Worm (Caenorhabditis elegans) whole organism, L1 larva: ENCODE data around the gene vps-29.

Experiments used
- C04F5.9 ChIP-seq: sonication (generic microtip); optimal IDR thresholded peaks from 2 replicates; lab custom pipeline; 2016; ENCODE audit warnings: missing genetic modification characterization, missing compliant biosample characterization
- C34B4.2 ChIP-seq: sonication (generic microtip); optimal IDR thresholded peaks from 2 replicates; lab custom pipeline; 2017; ENCODE audit warnings: mild to moderate bottlenecking, missing genetic modification characterization, missing compliant biosample characterization
- aly-2 ChIP-seq: fragments of 150-350 bp; optimal IDR thresholded peaks from 2 replicates; lab custom pipeline; 2014; ENCODE audit warnings: missing biosample characterization, missing genetic modification characterization
- blmp-1 ChIP-seq: fragments of 150-350 bp; optimal IDR thresholded peaks from 2 replicates; lab custom pipeline; 2014; ENCODE audit warnings: missing biosample characterization, missing genetic modification characterization
- elt-3 ChIP-seq, 6 experiments: fragments of 150-350 bp in 1 of 6; sonication (generic microtip); optimal IDR thresholded peaks; 2 replicates each; lab custom pipeline; 2017 to 2018; ENCODE audit warnings: missing biosample characterization in 6 of 6, missing genetic modification characterization in 6 of 6, inconsistent platforms in 1 of 6
- ets-5 ChIP-seq: fragments of 200-800 bp; sonication (Bioruptor generic); IDR thresholded peaks from 2 replicates; pipeline ENCODE4 v1.3.6; 2022; ENCODE audit warnings: missing genetic modification characterization, missing compliant biosample characterization
- fos-1 ChIP-seq: fragments of 150-350 bp; optimal IDR thresholded peaks from 2 replicates; lab custom pipeline; 2014; ENCODE audit warnings: missing biosample characterization, missing genetic modification characterization
- jun-1 ChIP-seq: fragments of 150-350 bp; optimal IDR thresholded peaks from 2 replicates; lab custom pipeline; 2014; ENCODE audit warnings: missing biosample characterization, missing genetic modification reagents, missing genetic modification characterization
- lin-13 ChIP-seq: fragments of 150-350 bp; optimal IDR thresholded peaks from 2 replicates; lab custom pipeline; 2014; ENCODE audit warnings: missing biosample characterization, missing genetic modification reagents, missing genetic modification characterization
- nhr-77 ChIP-seq: fragments of 150-350 bp; optimal IDR thresholded peaks from 2 replicates; lab custom pipeline; 2014; ENCODE audit warnings: missing biosample characterization, missing genetic modification characterization
- pax-3 ChIP-seq: fragments of 200-800 bp; sonication (Bioruptor generic); optimal IDR thresholded peaks from 2 replicates; lab custom pipeline; 2018; ENCODE audit warnings: mild to moderate bottlenecking, missing genetic modification characterization, moderate library complexity, missing compliant biosample characterization
- unc-130 ChIP-seq: fragments of 150-350 bp; optimal IDR thresholded peaks from 2 replicates; lab custom pipeline; 2017; ENCODE audit warnings: missing biosample characterization, missing genetic modification characterization, inconsistent platforms

- TF ChIP-seq aly-2 (tag; lab: Kevin White, UChicago) (no peak), jun-1 (tag; lab: Kevin White, UChicago) (no peak), unc-130 (tag; lab: Kevin White, UChicago) (no peak), fos-1 (tag; lab: Kevin White, UChicago) (no peak), blmp-1 (tag; lab: Kevin White, UChicago) (no peak), C04F5.9 (tag; lab: Kevin White, UChicago) (no peak), nhr-77 (tag; lab: Kevin White, UChicago) (no peak), ets-5 (GFP tag; lab: Robert Waterston, UW) (no peak), C34B4.2 (tag; lab: Kevin White, UChicago) (no peak), lin-13 (no peak), elt-3 (tag; optimal IDR thresholded peaks at IDR 0.05; lab: Kevin White, UChicago) (no peak), pax-3 (tag; lab: Kevin White, UChicago) (no peak)
Observed at ce11 chrIII:10108995-10109394, 3.9 kb downstream of the vps-29 start, which contains the start of gene T16H12.9.
